Worm (Caenorhabditis elegans): ENCODE data around the gene dep-1.
A peak's percentile ranks its signal among the peaks of the same experiment; 100 is the strongest.

Gene dep-1

DNA sequence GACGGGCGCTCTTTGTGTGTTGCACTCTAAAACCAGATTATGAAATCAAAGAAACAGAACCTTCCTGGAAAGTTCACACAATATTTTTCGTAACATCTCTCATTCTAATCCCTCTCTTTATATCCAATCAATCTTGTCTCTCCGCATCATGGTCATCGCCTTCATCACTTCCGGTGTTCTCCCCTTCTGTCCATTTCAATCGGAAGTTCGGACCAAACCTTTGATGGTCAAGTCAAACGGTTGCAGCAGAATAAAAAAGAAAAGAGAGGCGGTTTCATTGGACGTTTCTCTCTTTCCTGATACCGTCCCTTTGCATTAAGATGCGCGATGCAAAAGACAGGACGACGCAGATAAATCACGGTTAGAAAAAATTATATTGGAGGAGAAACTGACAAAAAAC is 13.4 kb upstream of the dep-1 start:
- TF ChIP-seq mls-2 (tag; optimal IDR thresholded peaks at IDR 0.05) (no peak), sem-2 (GFP tag; optimal IDR thresholded peaks at IDR 0.05) (no peak), ham-2 (GFP tag; optimal IDR thresholded peaks at IDR 0.05) (no peak), elt-1 (tag; optimal IDR thresholded peaks at IDR 0.05; ENCODE audit: borderline replicate concordance, insufficient read depth) (no peak), elt-3 (tag; optimal IDR thresholded peaks at IDR 0.05) (no peak), lsy-2 (tag; optimal IDR thresholded peaks at IDR 0.05) (no peak), ceh-83 (GFP tag; optimal IDR thresholded peaks at IDR 0.05) (no peak), nhr-237 (tag; optimal IDR thresholded peaks at IDR 0.05) (no peak), hlh-1 (tag; optimal IDR thresholded peaks at IDR 0.05) (no peak), ceh-43 (GFP tag; optimal IDR thresholded peaks at IDR 0.05) (no peak), cnd-1 (tag; optimal IDR thresholded peaks at IDR 0.05) (no peak), nhr-12 (tag; optimal IDR thresholded peaks at IDR 0.05) (no peak), lin-32 (GFP tag; optimal IDR thresholded peaks at IDR 0.05) (no peak), mab-5 (tag; optimal IDR thresholded peaks at IDR 0.05) (no peak), zip-8 (tag; optimal IDR thresholded peaks at IDR 0.05) (no peak), unc-62 (GFP tag; optimal IDR thresholded peaks at IDR 0.05) (no peak)

- TF ChIP-seq nhr-28 (tag; optimal IDR thresholded peaks at IDR 0.05), result no peak
- no peak for TF ChIP-seq ceh-83 (GFP tag; optimal IDR thresholded peaks at IDR 0.05)
- TF ChIP-seq sem-2 (GFP tag; optimal IDR thresholded peaks at IDR 0.05), result no peak
These were observed 12.3 kb upstream of the dep-1 start for ce11 chrII:9031891-9032290.

ce11 chrII:9029218-9029672 is 9.6 kb upstream of the dep-1 start, which contains the start of gene F37B12.1:
TSS of gene F37B12.1 (minus strand) at chrII:9029268.
- no peak for TF ChIP-seq ham-2 (GFP tag; optimal IDR thresholded peaks at IDR 0.05)
- TF ChIP-seq sem-2 (GFP tag; optimal IDR thresholded peaks at IDR 0.05), result no peak
- no peak for TF ChIP-seq lin-32 (GFP tag; optimal IDR thresholded peaks at IDR 0.05)
- no peak for TF ChIP-seq ceh-39 (tag; optimal IDR thresholded peaks at IDR 0.05)
- no peak for TF ChIP-seq zip-8 (tag; optimal IDR thresholded peaks at IDR 0.05)
- no peak for TF ChIP-seq unc-62 (GFP tag; optimal IDR thresholded peaks at IDR 0.05)
- TF ChIP-seq mab-5 (tag; optimal IDR thresholded peaks at IDR 0.05), result no peak
- TF ChIP-seq pha-4 (tag; optimal IDR thresholded peaks at IDR 0.05), result no peak
- TF ChIP-seq ceh-43 (GFP tag; optimal IDR thresholded peaks at IDR 0.05), result no peak
- no peak for TF ChIP-seq bed-3 (GFP tag; optimal IDR thresholded peaks at IDR 0.05)
- TF ChIP-seq tbx-8 (GFP tag; optimal IDR thresholded peaks at IDR 0.05), result no peak

DNA sequence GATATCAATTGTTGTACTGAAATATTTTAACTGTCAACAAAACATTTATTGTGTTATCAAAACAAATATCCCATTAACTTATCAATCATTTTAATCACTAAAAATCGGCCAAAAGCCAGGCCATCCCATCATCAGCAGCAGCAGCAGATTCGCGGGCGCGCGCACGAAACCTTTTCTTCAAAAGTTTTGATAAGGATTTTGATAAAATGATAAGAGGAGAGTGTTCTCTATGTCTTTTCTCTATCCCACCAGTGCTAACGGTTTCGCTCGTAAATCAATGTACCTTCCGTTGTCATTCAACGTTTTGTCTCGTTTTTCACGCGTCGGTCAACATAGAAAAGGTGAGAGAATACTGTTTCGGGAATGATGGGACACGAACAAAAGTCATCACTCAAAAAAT is 8.5 kb upstream of the dep-1 start:
- TF ChIP-seq drap-1 (GFP tag; optimal IDR thresholded peaks at IDR 0.05) (no peak), tbx-8 (GFP tag; optimal IDR thresholded peaks at IDR 0.05) (no peak), ztf-11 (tag; optimal IDR thresholded peaks at IDR 0.05) (no peak), elt-3 (tag; optimal IDR thresholded peaks at IDR 0.05) (no peak), nhr-2 (tag; optimal IDR thresholded peaks at IDR 0.05) (no peak), sem-2 (GFP tag; optimal IDR thresholded peaks at IDR 0.05) (no peak), ceh-39 (tag; optimal IDR thresholded peaks at IDR 0.05) (no peak), ces-1 (GFP tag; optimal IDR thresholded peaks at IDR 0.05) (no peak), elt-1 (tag; optimal IDR thresholded peaks at IDR 0.05; ENCODE audit: borderline replicate concordance, insufficient read depth) (no peak), bed-3 (GFP tag; optimal IDR thresholded peaks at IDR 0.05) (no peak), cnd-1 (tag; optimal IDR thresholded peaks at IDR 0.05) (no peak), nhr-76 (tag; optimal IDR thresholded peaks at IDR 0.05) (no peak), mab-5 (tag; optimal IDR thresholded peaks at IDR 0.05) (no peak), flh-1 (GFP tag; optimal IDR thresholded peaks at IDR 0.05) (no peak), mls-2 (tag; optimal IDR thresholded peaks at IDR 0.05) (no peak), lsy-2 (tag; optimal IDR thresholded peaks at IDR 0.05) (no peak), ceh-83 (GFP tag; optimal IDR thresholded peaks at IDR 0.05) (no peak), ham-2 (GFP tag; optimal IDR thresholded peaks at IDR 0.05) (no peak), zip-8 (tag; optimal IDR thresholded peaks at IDR 0.05) (no peak)

DNA sequence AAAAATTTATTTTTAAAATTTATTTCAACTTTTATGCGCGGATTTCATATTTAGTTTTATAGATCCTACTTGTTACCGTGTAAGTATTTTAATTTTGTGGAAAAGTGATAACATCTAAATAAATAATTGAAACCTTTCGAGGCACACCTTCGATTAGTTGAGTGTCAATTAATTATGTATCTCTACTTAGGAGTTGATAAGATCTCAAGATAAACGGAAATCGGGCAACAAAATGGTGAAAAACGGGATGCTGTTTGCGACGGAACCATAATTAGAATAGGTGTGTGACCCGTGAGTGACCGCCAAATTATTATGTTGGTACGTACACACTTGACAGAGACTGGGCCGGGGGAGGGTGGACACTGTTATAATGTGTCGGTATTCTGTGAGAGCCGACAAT is 6.8 kb upstream of the dep-1 start:
- TF ChIP-seq nhr-2 (tag; optimal IDR thresholded peaks at IDR 0.05) (peak; percentile 44), lin-32 (GFP tag; optimal IDR thresholded peaks at IDR 0.05) (no peak)

- TF ChIP-seq zip-8 (tag; optimal IDR thresholded peaks at IDR 0.05) (no peak), ceh-83 (GFP tag; optimal IDR thresholded peaks at IDR 0.05) (no peak), sem-2 (GFP tag; optimal IDR thresholded peaks at IDR 0.05) (no peak), nhr-237 (tag; optimal IDR thresholded peaks at IDR 0.05) (no peak), mab-5 (tag; optimal IDR thresholded peaks at IDR 0.05) (no peak), elt-1 (tag; optimal IDR thresholded peaks at IDR 0.05; ENCODE audit: borderline replicate concordance, insufficient read depth) (no peak), cnd-1 (tag; optimal IDR thresholded peaks at IDR 0.05) (no peak), mls-2 (tag; optimal IDR thresholded peaks at IDR 0.05) (no peak), nhr-28 (tag; optimal IDR thresholded peaks at IDR 0.05) (no peak), tbx-8 (GFP tag; optimal IDR thresholded peaks at IDR 0.05) (no peak), sptf-1 (tag; optimal IDR thresholded peaks at IDR 0.05) (no peak), blmp-1 (tag; optimal IDR thresholded peaks at IDR 0.05) (no peak), ztf-11 (tag; optimal IDR thresholded peaks at IDR 0.05) (no peak), unc-120 (tag; optimal IDR thresholded peaks at IDR 0.05; ENCODE audit: poor library complexity, severe bottlenecking) (no peak), lin-13 (tag; optimal IDR thresholded peaks at IDR 0.05) (no peak), lsy-2 (tag; optimal IDR thresholded peaks at IDR 0.05) (no peak), flh-1 (GFP tag; optimal IDR thresholded peaks at IDR 0.05) (no peak), nhr-2 (tag; optimal IDR thresholded peaks at IDR 0.05) (no peak), hlh-1 (tag; optimal IDR thresholded peaks at IDR 0.05) (no peak), lin-32 (GFP tag; optimal IDR thresholded peaks at IDR 0.05) (no peak)
These were observed 4.7 kb upstream of the dep-1 start for ce11 chrII:9024312-9024711.

All from whole organism, mixed stage, embryonic.